Fruit fly (Drosophila melanogaster) whole organism, embryonic: ENCODE data around the gene CG9395.

Source experiments
- BEAF-32 ChIP-seq: fragments of 200-800 bp; sonication (Bioruptor generic); optimal IDR thresholded peaks from 3 replicates; lab custom pipeline; 2017; ENCODE audit warnings: missing biosample characterization, missing genetic modification characterization, mild to moderate bottlenecking, moderate library complexity, missing genetic modification reagents
- CG10209 ChIP-seq: fragments of 200-800 bp; sonication (Bioruptor generic); optimal IDR thresholded peaks from 3 replicates; lab custom pipeline; 2017; ENCODE audit warnings: missing biosample characterization, mild to moderate bottlenecking, missing genetic modification characterization, missing genetic modification reagents
- CG10267 ChIP-seq: fragments of 200-800 bp; sonication (Bioruptor generic); optimal IDR thresholded peaks from 2 replicates; lab custom pipeline; 2018; ENCODE audit warnings: missing biosample characterization, mild to moderate bottlenecking, missing genetic modification characterization, moderate library complexity
- CG11085 ChIP-seq: fragments of 200-800 bp; sonication (Bioruptor generic); IDR thresholded peaks from 2 replicates; pipeline ENCODE4 v1.3.6; 2022; ENCODE audit warnings: missing biosample characterization, missing genetic modification characterization
- CG12299 ChIP-seq: fragments of 200-800 bp; sonication (Bioruptor generic); optimal IDR thresholded peaks from 2 replicates; lab custom pipeline; 2018; ENCODE audit warnings: missing biosample characterization, mild to moderate bottlenecking, missing genetic modification characterization
- CG13424 ChIP-seq: fragments of 200-800 bp; sonication (Bioruptor generic); optimal IDR thresholded peaks from 2 replicates; lab custom pipeline; 2019; ENCODE audit warnings: missing biosample characterization, mild to moderate bottlenecking, missing genetic modification characterization, moderate library complexity
- CG13624 ChIP-seq: fragments of 200-800 bp; sonication (Bioruptor generic); optimal IDR thresholded peaks from 2 replicates; lab custom pipeline; 2016; ENCODE audit warnings: missing biosample characterization, missing genetic modification characterization
- CG15601 ChIP-seq: fragments of 200-800 bp; sonication (Bioruptor generic); optimal IDR thresholded peaks from 3 replicates; lab custom pipeline; 2019; ENCODE audit warnings: missing biosample characterization, mild to moderate bottlenecking, missing genetic modification characterization, moderate library complexity
- CG17829 ChIP-seq: fragments of 200-800 bp; optimal IDR thresholded peaks from 2 replicates; lab custom pipeline; 2019; ENCODE audit warnings: missing biosample characterization, mild to moderate bottlenecking, missing genetic modification characterization, moderate library complexity
- CG18599 ChIP-seq: fragments of 200-800 bp; sonication (Bioruptor generic); optimal IDR thresholded peaks from 3 replicates; lab custom pipeline; 2017; ENCODE audit warnings: missing biosample characterization, missing genetic modification characterization, mild to moderate bottlenecking, moderate library complexity, missing genetic modification reagents
- CG31441 ChIP-seq: fragments of 200-800 bp; sonication (Bioruptor generic); IDR thresholded peaks from 2 replicates; pipeline ENCODE4 v1.3.6; 2022; ENCODE audit warnings: missing biosample characterization, missing genetic modification characterization
- CG42726 ChIP-seq: fragments of 200-800 bp; sonication (Bioruptor generic); IDR thresholded peaks from 2 replicates; pipeline ENCODE4 v1.3.6; 2022; ENCODE audit warnings: missing biosample characterization, missing genetic modification characterization; ENCODE audit not compliant: partially characterized antibody
- CG4617 ChIP-seq: fragments of 200-800 bp; sonication (Bioruptor generic); optimal IDR thresholded peaks from 3 replicates; lab custom pipeline; 2016; ENCODE audit warnings: missing biosample characterization, missing genetic modification characterization, borderline replicate concordance
- CG4730 ChIP-seq: fragments of 200-800 bp; sonication (Bioruptor generic); IDR thresholded peaks from 2 replicates; pipeline ENCODE4 v1.3.6; 2022; ENCODE audit warnings: missing biosample characterization, missing genetic modification characterization
- CG7928 ChIP-seq: fragments of 200-800 bp; sonication (Bioruptor generic); optimal IDR thresholded peaks from 2 replicates; lab custom pipeline; 2017; ENCODE audit warnings: missing biosample characterization, mild to moderate bottlenecking, missing genetic modification characterization
- CG8924 ChIP-seq: fragments of 200-800 bp; optimal IDR thresholded peaks from 3 replicates; lab custom pipeline; 2019; ENCODE audit warnings: missing biosample characterization, mild to moderate bottlenecking, missing genetic modification characterization, moderate library complexity
- CG9215 ChIP-seq: fragments of 200-800 bp; sonication (Bioruptor generic); IDR thresholded peaks from 2 replicates; pipeline ENCODE4 v1.3.6; 2022; ENCODE audit warnings: missing biosample characterization, missing genetic modification characterization
- CG9932 ChIP-seq: fragments of 200-800 bp; sonication (Bioruptor generic); IDR thresholded peaks from 2 replicates; pipeline ENCODE4 v1.3.6; 2022; ENCODE audit warnings: missing biosample characterization, missing genetic modification characterization
- CHES-1-like ChIP-seq: fragments of 200-800 bp; sonication (Bioruptor generic); optimal IDR thresholded peaks from 2 replicates; lab custom pipeline; 2016; ENCODE audit warnings: missing biosample characterization, missing genetic modification characterization
- E2f2 ChIP-seq: fragments of 200-800 bp; sonication (Bioruptor generic); IDR thresholded peaks from 2 replicates; pipeline ENCODE4 v1.3.6; 2022; ENCODE audit warnings: missing biosample characterization, missing genetic modification characterization
- Eip74EF ChIP-seq, 2 experiments: fragments of 200-800 bp in 1 of 2; fragments of >200 bp in 1 of 2; sonication (Bioruptor generic) in 1 of 2; optimal IDR thresholded peaks; 2 replicates each; lab custom pipeline; 2017 to 2019; ENCODE audit warnings: missing biosample characterization in 2 of 2, missing genetic modification characterization in 2 of 2, mild to moderate bottlenecking in 1 of 2, moderate library complexity in 1 of 2
- HHEX ChIP-seq: fragments of 200-800 bp; sonication (Bioruptor generic); optimal IDR thresholded peaks from 3 replicates; lab custom pipeline; 2017; ENCODE audit warnings: missing biosample characterization, mild to moderate bottlenecking, missing genetic modification characterization, missing genetic modification reagents
- HLHmδ ChIP-seq: fragments of 200-800 bp; sonication (Bioruptor generic); optimal IDR thresholded peaks from 2 replicates; lab custom pipeline; 2018; ENCODE audit warnings: missing biosample characterization, mild to moderate bottlenecking, missing genetic modification characterization, moderate library complexity
- Hr51 ChIP-seq, 2 experiments: fragments of 200-800 bp; sonication (Bioruptor generic); optimal IDR thresholded peaks; 2 replicates in 1 of 2; 3 replicates in 1 of 2; lab custom pipeline; 2016 to 2018; ENCODE audit warnings: missing biosample characterization in 2 of 2, missing genetic modification characterization in 2 of 2, mild to moderate bottlenecking in 1 of 2, moderate library complexity in 1 of 2
- Hsf ChIP-seq: fragments of 200-800 bp; sonication (Bioruptor generic); optimal IDR thresholded peaks from 3 replicates; lab custom pipeline; 2016; ENCODE audit warnings: missing biosample characterization, missing genetic modification characterization
- MTF-1 ChIP-seq: fragments of 200-800 bp; sonication (Bioruptor generic); optimal IDR thresholded peaks from 2 replicates; lab custom pipeline; 2018; ENCODE audit warnings: missing biosample characterization, mild to moderate bottlenecking, missing genetic modification characterization, borderline replicate concordance
- Myb ChIP-seq: fragments of 200-800 bp; sonication (Bioruptor generic); optimal IDR thresholded peaks from 2 replicates; lab custom pipeline; 2016; ENCODE audit warnings: missing biosample characterization, missing genetic modification characterization
- Oaz ChIP-seq: fragments of 200-800 bp; sonication (Bioruptor generic); IDR thresholded peaks from 2 replicates; pipeline ENCODE4 v1.3.6; 2022; ENCODE audit warnings: missing biosample characterization, missing genetic modification characterization
- Ptx1 ChIP-seq: fragments of 200-800 bp; sonication (Bioruptor generic); IDR thresholded peaks from 2 replicates; pipeline ENCODE4 v1.3.6; 2022; ENCODE audit warnings: missing biosample characterization, missing genetic modification characterization
- Sox100B ChIP-seq: fragments of 200-800 bp; sonication (Bioruptor generic); optimal IDR thresholded peaks from 3 replicates; lab custom pipeline; 2018; ENCODE audit warnings: missing biosample characterization, mild to moderate bottlenecking, missing genetic modification characterization
- Usf ChIP-seq: fragments of 200-800 bp; sonication (Bioruptor generic); optimal IDR thresholded peaks from 2 replicates; lab custom pipeline; 2017; ENCODE audit warnings: missing genotype, missing biosample characterization, missing genetic modification characterization
- Vsx1 ChIP-seq: fragments of 200-800 bp; sonication (Bioruptor generic); optimal IDR thresholded peaks from 2 replicates; lab custom pipeline; 2017; ENCODE audit warnings: missing biosample characterization, mild to moderate bottlenecking, missing genetic modification characterization, missing genetic modification reagents
- YL-1 ChIP-seq: fragments of 200-800 bp; sonication (Bioruptor generic); optimal IDR thresholded peaks from 3 replicates; lab custom pipeline; 2017; ENCODE audit warnings: missing biosample characterization, mild to moderate bottlenecking, missing genetic modification characterization
- ab ChIP-seq: fragments of 200-800 bp; sonication (Bioruptor generic); optimal IDR thresholded peaks from 2 replicates; lab custom pipeline; 2016; ENCODE audit warnings: missing biosample characterization, missing genetic modification characterization
- bab2 ChIP-seq: fragments of 200-800 bp; sonication (Bioruptor generic); optimal IDR thresholded peaks from 2 replicates; lab custom pipeline; 2016; ENCODE audit warnings: missing biosample characterization, missing genetic modification characterization
- cato ChIP-seq: fragments of 200-800 bp; sonication (Bioruptor generic); optimal IDR thresholded peaks from 2 replicates; lab custom pipeline; 2016; ENCODE audit warnings: missing biosample characterization, missing genetic modification characterization, borderline replicate concordance
- dan ChIP-seq: fragments of 200-800 bp; sonication (Bioruptor generic); IDR thresholded peaks from 2 replicates; pipeline ENCODE4 v1.3.6; 2022; ENCODE audit warnings: missing biosample characterization, missing genetic modification characterization
- fd96Cb ChIP-seq: fragments of 200-800 bp; sonication (Bioruptor generic); optimal IDR thresholded peaks from 2 replicates; lab custom pipeline; 2018; ENCODE audit warnings: missing biosample characterization, mild to moderate bottlenecking, missing genetic modification characterization, moderate library complexity
- ham ChIP-seq: fragments of 200-800 bp; sonication (Bioruptor generic); IDR thresholded peaks from 2 replicates; pipeline ENCODE4 v1.3.6; 2022; ENCODE audit warnings: missing biosample characterization, missing genetic modification characterization
- hth ChIP-seq: fragments of >200 bp; optimal IDR thresholded peaks from 2 replicates; lab custom pipeline; 2017; ENCODE audit warnings: inconsistent platforms
- inv ChIP-seq: fragments of 200-800 bp; sonication (Bioruptor generic); IDR thresholded peaks from 2 replicates; pipeline ENCODE4 v1.3.6; 2022; ENCODE audit warnings: missing biosample characterization, missing genetic modification characterization; ENCODE audit not compliant: partially characterized antibody
- kah ChIP-seq: fragments of 200-800 bp; sonication (Bioruptor generic); optimal IDR thresholded peaks from 2 replicates; lab custom pipeline; 2018; ENCODE audit warnings: missing biosample characterization, mild to moderate bottlenecking, missing genetic modification characterization
- pb ChIP-seq: fragments of 200-800 bp; sonication (Bioruptor generic); optimal IDR thresholded peaks from 3 replicates; lab custom pipeline; 2016; ENCODE audit warnings: missing biosample characterization, missing genetic modification characterization
- phol ChIP-seq: fragments of 200-800 bp; sonication (Bioruptor generic); optimal IDR thresholded peaks from 3 replicates; lab custom pipeline; 2018; ENCODE audit warnings: missing biosample characterization, mild to moderate bottlenecking, missing genetic modification characterization, moderate library complexity
- scrt ChIP-seq: fragments of 200-800 bp; sonication (Bioruptor generic); optimal IDR thresholded peaks from 2 replicates; lab custom pipeline; 2018; ENCODE audit warnings: missing biosample characterization, mild to moderate bottlenecking, missing genetic modification characterization, moderate library complexity
- shn ChIP-seq: fragments of 200-800 bp; sonication (Bioruptor generic); optimal IDR thresholded peaks from 3 replicates; lab custom pipeline; 2016; ENCODE audit warnings: missing biosample characterization, missing genetic modification characterization
- tap ChIP-seq: fragments of 200-800 bp; optimal IDR thresholded peaks from 3 replicates; lab custom pipeline; 2019; ENCODE audit warnings: missing biosample characterization, mild to moderate bottlenecking, missing genetic modification characterization, moderate library complexity
- tx ChIP-seq: fragments of 200-800 bp; sonication (Bioruptor generic); optimal IDR thresholded peaks from 2 replicates; lab custom pipeline; 2016; ENCODE audit warnings: missing biosample characterization, missing genetic modification characterization
- zen ChIP-seq: fragments of 200-800 bp; sonication (Bioruptor generic); optimal IDR thresholded peaks from 3 replicates; lab custom pipeline; 2018; ENCODE audit warnings: missing biosample characterization, mild to moderate bottlenecking, missing genetic modification characterization, moderate library complexity

Gene CG9395

DNA sequence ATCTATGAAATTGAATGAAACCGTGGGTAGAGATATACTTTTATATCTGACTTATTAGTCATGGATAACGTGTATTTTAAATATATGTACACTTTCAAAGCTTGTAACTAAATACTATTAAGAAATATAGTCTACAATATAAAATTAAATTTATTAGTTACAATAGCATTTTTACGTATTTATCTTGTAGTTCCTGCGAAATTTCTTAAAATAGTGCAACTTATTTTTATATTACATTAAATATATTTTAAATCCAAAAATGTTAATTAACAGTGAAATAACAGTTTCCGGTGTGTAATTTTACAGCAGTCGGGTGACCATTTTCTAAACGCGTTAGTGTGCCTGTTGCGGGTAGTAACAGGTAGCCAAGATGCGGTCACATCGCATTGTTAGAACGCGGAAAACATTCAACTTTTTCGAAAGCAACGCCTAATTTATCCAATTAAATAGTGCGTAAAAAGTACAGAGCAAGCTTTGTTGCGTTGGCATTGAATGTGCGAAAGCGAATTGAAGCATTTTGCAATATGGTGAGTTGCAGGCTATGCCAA, 43.8 kb upstream of the CG9395 start, which contains the start of the genes CG10859 and CG7110 (continued):
- TF ChIP-seq kah (GFP tag; lab: Kevin White, UChicago) (peak; percentile 89), cato (GFP tag; lab: Kevin White, UChicago) (no peak), scrt (peak; percentile 88), CG4617 (GFP tag; lab: Kevin White, UChicago) (peak; percentile 14), Oaz (GFP tag; lab: Robert Waterston, UW) (0 out of 2 replicates have a peak, but pooled peaks have one; percentile 32), CG15601 (tag; lab: Kevin White, UChicago) (peak; percentile 33), Eip74EF (GFP tag; optimal IDR thresholded peaks at IDR 0.05; lab: Kevin White, UChicago) (peak in 1 of 2 experiments; percentile 55), shn (no peak), inv (GFP tag; lab: Robert Waterston, UW) (no peak), E2f2 (GFP tag; lab: Robert Waterston, UW) (peak; percentile 89), YL-1 (GFP tag; lab: Kevin White, UChicago) (peak; percentile 78), bab2 (GFP tag; lab: Kevin White, UChicago) (no peak), CG9932 (GFP tag; lab: Robert Waterston, UW) (no peak), CG17829 (tag; lab: Kevin White, UChicago) (peak; percentile 48), BEAF-32 (peak; percentile 10), Sox100B (GFP tag; lab: Kevin White, UChicago) (peak; percentile 52), phol (tag; lab: Kevin White, UChicago) (peak; percentile 69), MTF-1 (GFP tag; lab: Kevin White, UChicago) (peak; percentile 39), CG12299 (tag; lab: Kevin White, UChicago) (peak; percentile 45), CG10267 (tag; lab: Kevin White, UChicago) (peak; percentile 60), CG42726 (GFP tag; lab: Robert Waterston, UW) (no peak), Myb (GFP tag; lab: Kevin White, UChicago) (peak; percentile 29), HHEX (GFP tag; lab: Kevin White, UChicago) (peak; percentile 32), HLHmδ (peak; percentile 62), pb (GFP tag; lab: Kevin White, UChicago) (peak; percentile 27), CG13624 (GFP tag; lab: Kevin White, UChicago) (peak; percentile 7), tap (tag; lab: Kevin White, UChicago) (peak; percentile 28), Usf (no peak), hth (lab: Kevin White, UChicago) (no peak), fd96Cb (no peak), CG4730 (GFP tag; lab: Robert Waterston, UW) (no peak), tx (GFP tag; lab: Kevin White, UChicago) (no peak), CG9215 (GFP tag; lab: Robert Waterston, UW) (no peak), CG13424 (peak; percentile 28), ham (GFP tag; lab: Robert Waterston, UW) (no peak), CG8924 (tag; lab: Kevin White, UChicago) (no peak), CG18599 (GFP tag; lab: Kevin White, UChicago) (peak; percentile 43), CG10209 (GFP tag; lab: Kevin White, UChicago) (peak; percentile 41), ab (no peak), CG11085 (GFP tag; lab: Robert Waterston, UW) (no peak), CHES-1-like (no peak), dan (GFP tag; lab: Robert Waterston, UW) (no peak), Vsx1 (peak; percentile 50), Hsf (GFP tag; lab: Kevin White, UChicago) (peak; percentile 31), CG31441 (GFP tag; lab: Robert Waterston, UW) (peak; percentile 55; the same call in 1 of the 2 replicates), zen (tag; lab: Kevin White, UChicago) (peak; percentile 39), Ptx1 (GFP tag; lab: Robert Waterston, UW) (no peak), CG7928 (GFP tag; lab: Kevin White, UChicago) (no peak), Hr51 (GFP tag; optimal IDR thresholded peaks at IDR 0.05; lab: Kevin White, UChicago) (peak in 1 of 2 experiments; percentile 46)
